Fruit fly (Drosophila melanogaster): ENCODE results near the gene CG14610.

CG14610 gene

DNA sequence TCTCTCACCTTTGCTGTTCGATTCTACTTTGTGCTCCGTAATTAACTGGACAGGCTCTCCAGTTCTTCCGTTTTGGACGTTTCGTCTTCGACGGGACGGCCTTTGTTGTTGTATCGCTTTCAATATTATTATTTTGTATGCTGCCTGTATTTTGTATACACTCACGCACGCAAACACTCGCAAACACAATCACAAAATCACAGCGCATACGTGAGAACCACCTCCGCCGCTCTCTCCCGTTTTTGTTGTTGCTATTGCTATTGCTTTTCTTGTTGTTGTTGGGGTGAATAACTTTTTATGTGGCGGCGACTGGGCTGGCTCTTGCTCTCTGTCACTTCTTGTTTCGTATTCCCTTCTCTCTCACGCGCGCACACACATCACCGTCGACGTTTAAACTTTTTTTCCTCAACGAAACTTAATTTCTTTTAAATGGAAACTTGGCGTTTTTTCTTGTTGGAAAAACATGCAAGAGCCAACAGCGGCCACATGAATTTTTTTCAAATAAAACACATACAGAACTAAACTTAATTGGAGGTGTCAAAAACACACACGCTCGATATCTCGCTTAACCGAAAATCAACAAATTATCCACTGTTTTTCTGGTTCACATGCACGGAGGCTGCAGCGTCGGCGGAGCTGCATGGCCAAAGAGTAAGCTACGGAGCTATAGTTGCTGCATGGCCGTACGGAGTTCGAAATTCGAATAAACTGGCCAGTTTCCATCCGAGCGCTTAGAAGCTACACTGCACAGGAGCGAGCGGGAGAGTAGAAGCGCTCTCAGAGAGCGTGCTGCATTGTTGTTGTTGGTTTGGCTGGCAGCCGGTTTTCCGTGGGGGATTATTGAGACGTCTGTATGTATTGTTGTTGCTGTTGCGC lies 36.1 kb downstream of the CG14610 start (continued):
- TF ChIP-seq cas (GFP tag; IDR thresholded peaks at IDR 0.05) (no peak), abd-A (tag; optimal IDR thresholded peaks at IDR 0.05) (peak; percentile 68), CG7839 (tag; optimal IDR thresholded peaks at IDR 0.05) (peak; percentile 26), CG18011 (GFP tag; optimal IDR thresholded peaks at IDR 0.05) (no peak), CG1647 (GFP tag; optimal IDR thresholded peaks at IDR 0.05) (peak; percentile 19), repo (GFP tag; optimal IDR thresholded peaks at IDR 0.05) (no peak), slp2 (GFP tag; optimal IDR thresholded peaks at IDR 0.05) (no peak), CG11723 (GFP tag; optimal IDR thresholded peaks at IDR 0.05) (peak; percentile 3), pita (GFP tag; optimal IDR thresholded peaks at IDR 0.05) (no peak), CG15479 (GFP tag; optimal IDR thresholded peaks at IDR 0.05) (no peak), Med (GFP tag) (peak; percentile 74), kni (GFP tag; optimal IDR thresholded peaks at IDR 0.05) (peak; percentile 38), mam (GFP tag; optimal IDR thresholded peaks at IDR 0.05) (peak; percentile 12), kay (GFP tag; optimal IDR thresholded peaks at IDR 0.05) (peak; percentile 22), Hr78 (GFP tag; optimal IDR thresholded peaks at IDR 0.05) (peak in 1 of 2 experiments; percentile 14), pum (GFP tag; optimal IDR thresholded peaks at IDR 0.05) (no peak), CG14710 (tag; optimal IDR thresholded peaks at IDR 0.05) (no peak), Sry-δ (GFP tag; optimal IDR thresholded peaks at IDR 0.05) (no peak), CG18619 (GFP tag; optimal IDR thresholded peaks at IDR 0.05) (no peak), Abd-B (GFP tag; optimal IDR thresholded peaks at IDR 0.05) (no peak), vfl (GFP tag; optimal IDR thresholded peaks at IDR 0.05) (peak; percentile 12), bab2 (GFP tag; optimal IDR thresholded peaks at IDR 0.05) (peak; percentile 23), dm (GFP tag; optimal IDR thresholded peaks at IDR 0.05) (no peak), CG12299 (tag; optimal IDR thresholded peaks at IDR 0.05) (peak; percentile 49), CG7786 (GFP tag; optimal IDR thresholded peaks at IDR 0.05) (peak; percentile 33), croc (GFP tag; conservative IDR thresholded peaks at IDR 0.05) (no peak), sd (tag; optimal IDR thresholded peaks at IDR 0.05) (peak; percentile 45), CG12744 (GFP tag; optimal IDR thresholded peaks at IDR 0.05) (no peak), hbn (GFP tag; IDR thresholded peaks at IDR 0.05; ENCODE audit: partially characterized antibody) (no peak), Kr (GFP tag; optimal IDR thresholded peaks at IDR 0.05) (no peak), CG15601 (tag; optimal IDR thresholded peaks at IDR 0.05) (no peak), Atf6 (GFP tag; IDR thresholded peaks at IDR 0.05) (no peak), CG10274 (GFP tag; optimal IDR thresholded peaks at IDR 0.05) (peak; percentile 88), mld (GFP tag; IDR thresholded peaks at IDR 0.05; ENCODE audit: partially characterized antibody) (no peak), CG2678 (tag; optimal IDR thresholded peaks at IDR 0.05) (peak; percentile 27), CG10209 (GFP tag; optimal IDR thresholded peaks at IDR 0.05) (no peak), D19A (tag; optimal IDR thresholded peaks at IDR 0.05) (peak; percentile 51), bcd (GFP tag; optimal IDR thresholded peaks at IDR 0.05) (no peak), CG11247 (GFP tag; IDR thresholded peaks at IDR 0.05) (no peak)
